Fruit fly (Drosophila melanogaster) whole organism, pupa: ENCODE data around the gene CG9270.
A peak's percentile ranks its signal among the peaks of the same experiment; 100 is the strongest.

Experiments
- CG10348 ChIP-seq: fragments of 200-800 bp; sonication (Bioruptor generic); IDR thresholded peaks from 2 replicates; pipeline ENCODE4 v1.3.6; 2022; ENCODE audit warnings: missing biosample characterization, missing genetic modification characterization
- CG12605 ChIP-seq: fragments of 200-800 bp; sonication (Bioruptor generic); IDR thresholded peaks from 2 replicates; pipeline ENCODE4 v1.3.6; 2022; ENCODE audit warnings: missing biosample characterization, missing genetic modification characterization
- CG13204 ChIP-seq: fragments of 200-800 bp; sonication (Bioruptor generic); optimal IDR thresholded peaks from 2 replicates; lab custom pipeline; 2018; ENCODE audit warnings: missing biosample characterization, mild to moderate bottlenecking, missing genetic modification characterization, moderate library complexity
- CG14655 ChIP-seq: fragments of 200-800 bp; sonication (Bioruptor generic); optimal IDR thresholded peaks from 3 replicates; lab custom pipeline; 2017; ENCODE audit warnings: mild to moderate bottlenecking, missing biosample characterization, missing genetic modification reagents, missing genetic modification characterization
- CG15710 ChIP-seq: fragments of 200-800 bp; sonication (Bioruptor generic); optimal IDR thresholded peaks from 2 replicates; lab custom pipeline; 2018; ENCODE audit warnings: missing biosample characterization, mild to moderate bottlenecking, missing genetic modification characterization, moderate library complexity
- CG17806 ChIP-seq: fragments of 200-800 bp; sonication (Bioruptor generic); optimal IDR thresholded peaks from 2 replicates; lab custom pipeline; 2018; ENCODE audit warnings: missing biosample characterization, mild to moderate bottlenecking, missing genetic modification characterization, moderate library complexity
- CG32121 ChIP-seq: fragments of 200-800 bp; sonication (Bioruptor generic); IDR thresholded peaks from 2 replicates; pipeline ENCODE4 v1.3.6; 2022; ENCODE audit warnings: missing biosample characterization, missing genetic modification characterization
- CG34367 ChIP-seq: fragments of 200-800 bp; sonication (Bioruptor generic); optimal IDR thresholded peaks from 2 replicates; lab custom pipeline; 2018; ENCODE audit warnings: missing biosample characterization, mild to moderate bottlenecking, missing genetic modification characterization
- CG4496 ChIP-seq: fragments of 200-800 bp; sonication (Bioruptor generic); IDR thresholded peaks from 3 replicates; pipeline ENCODE4 v1.3.6; 2022; ENCODE audit warnings: missing biosample characterization, missing genetic modification characterization
- CG8159 ChIP-seq: fragments of 200-800 bp; sonication (Bioruptor generic); optimal IDR thresholded peaks from 3 replicates; lab custom pipeline; 2018; ENCODE audit warnings: missing biosample characterization, mild to moderate bottlenecking, missing genetic modification characterization, moderate library complexity
- CG8301 ChIP-seq: fragments of 200-800 bp; sonication (Bioruptor generic); optimal IDR thresholded peaks from 2 replicates; lab custom pipeline; 2018; ENCODE audit warnings: missing biosample characterization, mild to moderate bottlenecking, missing genetic modification characterization
- CG9948 ChIP-seq: fragments of 200-800 bp; sonication (Bioruptor generic); optimal IDR thresholded peaks from 2 replicates; lab custom pipeline; 2018; ENCODE audit warnings: missing biosample characterization, mild to moderate bottlenecking, missing genetic modification characterization, moderate library complexity
- D1 ChIP-seq: fragments of 200-800 bp; sonication (Bioruptor generic); optimal IDR thresholded peaks from 2 replicates; lab custom pipeline; 2018; ENCODE audit warnings: missing biosample characterization, mild to moderate bottlenecking, missing genetic modification characterization, moderate library complexity
- EcR ChIP-seq: fragments of 200-800 bp; sonication (Bioruptor generic); optimal IDR thresholded peaks from 3 replicates; lab custom pipeline; 2019; ENCODE audit warnings: missing biosample characterization, missing genetic modification characterization, mild to moderate bottlenecking, moderate library complexity, missing genetic modification reagents
- Ets98B ChIP-seq: fragments of 200-800 bp; sonication (Bioruptor generic); IDR thresholded peaks from 2 replicates; pipeline ENCODE4 v1.3.6; 2022; ENCODE audit warnings: missing biosample characterization, missing genetic modification characterization
- Pif1A ChIP-seq: fragments of 200-800 bp; sonication (Bioruptor generic); optimal IDR thresholded peaks from 3 replicates; lab custom pipeline; 2016; ENCODE audit warnings: missing biosample characterization, missing genetic modification characterization
- Pif1B ChIP-seq: fragments of 200-800 bp; sonication (Bioruptor generic); optimal IDR thresholded peaks from 3 replicates; lab custom pipeline; 2016; ENCODE audit warnings: missing biosample characterization, missing genetic modification characterization
- Snoo ChIP-seq: fragments of 200-800 bp; sonication (Bioruptor generic); optimal IDR thresholded peaks from 3 replicates; lab custom pipeline; 2017; ENCODE audit warnings: missing biosample characterization, mild to moderate bottlenecking, missing genetic modification characterization, inconsistent platforms
- fd96Ca ChIP-seq: fragments of 200-800 bp; sonication (Bioruptor generic); IDR thresholded peaks from 3 replicates; pipeline ENCODE4 v1.3.6; 2022; ENCODE audit warnings: missing biosample characterization, missing genetic modification characterization
- gl ChIP-seq: fragments of 200-800 bp; sonication (Bioruptor generic); optimal IDR thresholded peaks from 2 replicates; lab custom pipeline; 2018; ENCODE audit warnings: missing biosample characterization, mild to moderate bottlenecking, missing genetic modification characterization
- rn ChIP-seq: fragments of 200-800 bp; sonication (Bioruptor generic); IDR thresholded peaks from 2 replicates; pipeline ENCODE4 v1.3.6; 2022; ENCODE audit warnings: missing biosample characterization, missing genetic modification characterization

CG9270 gene

dm6 chr2L:20934013-20934412 lies at the start of gene CG9270:
TSS of gene CG9270 (minus strand) at chr2L:20934113.
- no peak for TF ChIP-seq CG9948 (tag; lab: Kevin White, UChicago)
- no peak for TF ChIP-seq CG14655 (GFP tag; lab: Kevin White, UChicago)
- TF ChIP-seq rn (GFP tag; lab: Robert Waterston, UW) = no peak
- no peak for TF ChIP-seq CG15710 (tag; lab: Kevin White, UChicago)
- TF ChIP-seq CG4496 (GFP tag; lab: Robert Waterston, UW) = no peak
- no peak for TF ChIP-seq Snoo
- no peak for TF ChIP-seq CG12605 (GFP tag; lab: Robert Waterston, UW)
- no peak for TF ChIP-seq CG8301 (tag; lab: Kevin White, UChicago)
- TF ChIP-seq CG13204 (GFP tag; lab: Kevin White, UChicago) = no peak

- no peak for TF ChIP-seq CG34367 (tag; lab: Kevin White, UChicago)
- TF ChIP-seq CG9948 (tag; lab: Kevin White, UChicago) = no peak
- no peak for TF ChIP-seq CG15710 (tag; lab: Kevin White, UChicago)
- no peak for TF ChIP-seq CG32121 (GFP tag; lab: Robert Waterston, UW)
- no peak for TF ChIP-seq CG8301 (tag; lab: Kevin White, UChicago)
- TF ChIP-seq CG13204 (GFP tag; lab: Kevin White, UChicago) = no peak
- TF ChIP-seq CG17806 = no peak
- no peak for TF ChIP-seq rn (GFP tag; lab: Robert Waterston, UW)
- no peak for TF ChIP-seq Pif1A
- no peak for TF ChIP-seq CG14655 (GFP tag; lab: Kevin White, UChicago)
- no peak for TF ChIP-seq EcR (GFP tag; lab: Kevin White, UChicago)
- TF ChIP-seq CG4496 (GFP tag; lab: Robert Waterston, UW) = no peak
- TF ChIP-seq CG10348 (GFP tag; lab: Robert Waterston, UW) = no peak
- TF ChIP-seq D1 (tag; lab: Kevin White, UChicago) = no peak
- TF ChIP-seq Ets98B (GFP tag; lab: Robert Waterston, UW) = no peak
- TF ChIP-seq fd96Ca (GFP tag; lab: Robert Waterston, UW) = no peak
- TF ChIP-seq CG12605 (GFP tag; lab: Robert Waterston, UW) = no peak
- TF ChIP-seq Snoo = no peak
Observed at dm6 chr2L:20982242-20982641, 48.3 kb upstream of the CG9270 start.

dm6 chr2L:20975594-20975993 lies 41.7 kb upstream of the CG9270 start:
- TF ChIP-seq Pif1A (no peak), Pif1B (GFP tag; lab: Kevin White, UChicago) (no peak), CG32121 (GFP tag; lab: Robert Waterston, UW) (no peak), CG12605 (GFP tag; lab: Robert Waterston, UW) (no peak), CG8301 (tag; lab: Kevin White, UChicago) (no peak), CG14655 (GFP tag; lab: Kevin White, UChicago) (no peak), fd96Ca (GFP tag; lab: Robert Waterston, UW) (no peak), CG13204 (GFP tag; lab: Kevin White, UChicago) (no peak), rn (GFP tag; lab: Robert Waterston, UW) (no peak)
- TF ChIP-seq, all 21 proteins: peak for 0

dm6 chr2L:20974037-20974646 lies 40.2 kb upstream of the CG9270 start:
- no peak for TF ChIP-seq EcR (GFP tag; lab: Kevin White, UChicago)
- TF ChIP-seq CG4496 (GFP tag; lab: Robert Waterston, UW) = peak; percentile 76
- TF ChIP-seq CG9948 (tag; lab: Kevin White, UChicago) = peak; percentile 81
- peak; percentile 27 for TF ChIP-seq CG13204 (GFP tag; lab: Kevin White, UChicago)
- peak; percentile 56 for TF ChIP-seq gl (tag; lab: Kevin White, UChicago)
- peak; percentile 85 for TF ChIP-seq CG14655 (GFP tag; lab: Kevin White, UChicago)
- peak; percentile 45 for TF ChIP-seq D1 (tag; lab: Kevin White, UChicago)
- peak; percentile 39; the same call in 1 of the 2 replicates for TF ChIP-seq CG32121 (GFP tag; lab: Robert Waterston, UW)
- TF ChIP-seq CG15710 (tag; lab: Kevin White, UChicago) = peak; percentile 77
- TF ChIP-seq Pif1B (GFP tag; lab: Kevin White, UChicago) = peak; percentile 47
- TF ChIP-seq rn (GFP tag; lab: Robert Waterston, UW) = no peak
- TF ChIP-seq CG10348 (GFP tag; lab: Robert Waterston, UW) = no peak
- peak; percentile 79 for TF ChIP-seq CG17806
- no peak for TF ChIP-seq Ets98B (GFP tag; lab: Robert Waterston, UW)
- peak; percentile 71 for TF ChIP-seq fd96Ca (GFP tag; lab: Robert Waterston, UW)
- TF ChIP-seq CG8159 = peak; percentile 78
- TF ChIP-seq CG34367 (tag; lab: Kevin White, UChicago) = peak; percentile 72
- peak; percentile 13 for TF ChIP-seq Snoo
- peak; percentile 60 for TF ChIP-seq CG12605 (GFP tag; lab: Robert Waterston, UW)
- TF ChIP-seq Pif1A = peak; percentile 74
- peak; percentile 80 for TF ChIP-seq CG8301 (tag; lab: Kevin White, UChicago)
- TF ChIP-seq, all 21 proteins: peak for 17

dm6 chr2L:20971659-20972314 lies 37.9 kb upstream of the CG9270 start:
- TF ChIP-seq Pif1A (no peak), gl (tag; lab: Kevin White, UChicago) (no peak), Pif1B (GFP tag; lab: Kevin White, UChicago) (no peak), CG17806 (no peak), Snoo (no peak), CG32121 (GFP tag; lab: Robert Waterston, UW) (no peak), CG8159 (no peak), CG12605 (GFP tag; lab: Robert Waterston, UW) (no peak), CG14655 (GFP tag; lab: Kevin White, UChicago) (no peak)
